Worm (Caenorhabditis elegans) whole organism, young adult: ENCODE data around the gene Y105C5A.1270.

Source experiments
- B0336.3 ChIP-seq: fragments of 200-800 bp; sonication (Bioruptor generic); IDR thresholded peaks from 2 replicates; pipeline ENCODE4 v1.3.6; 2022; ENCODE audit warnings: missing genetic modification characterization, missing compliant biosample characterization
- C17E4.6 ChIP-seq: fragments of 200-800 bp; sonication (Bioruptor generic); IDR thresholded peaks from 2 replicates; pipeline ENCODE4 v1.3.6; 2022; ENCODE audit warnings: missing genetic modification reagents, missing genetic modification characterization, missing compliant biosample characterization
- F22D6.2 ChIP-seq: sonication (generic microtip); optimal IDR thresholded peaks from 2 replicates; lab custom pipeline; 2016; ENCODE audit warnings: mild to moderate bottlenecking, missing genetic modification characterization, missing compliant biosample characterization
- F39B2.1 ChIP-seq: fragments of 200-800 bp; sonication (Bioruptor generic); IDR thresholded peaks from 2 replicates; pipeline ENCODE4 v1.3.6; 2022; ENCODE audit warnings: missing genetic modification reagents, missing genetic modification characterization, missing compliant biosample characterization
- F49E8.2 ChIP-seq: sonication (generic microtip); optimal IDR thresholded peaks from 3 replicates; lab custom pipeline; 2017; ENCODE audit warnings: missing genetic modification characterization, mild to moderate bottlenecking, missing compliant biosample characterization, antibody characterized with exemption, moderate library complexity; ENCODE audit not compliant: insufficient read depth
- K12H6.12 ChIP-seq: fragments of 200-800 bp; sonication (Bioruptor generic); optimal IDR thresholded peaks from 2 replicates; lab custom pipeline; 2018; ENCODE audit warnings: mild to moderate bottlenecking, missing genetic modification characterization, missing compliant biosample characterization
- T07F8.4 ChIP-seq: sonication (generic microtip); optimal IDR thresholded peaks from 2 replicates; lab custom pipeline; 2016; ENCODE audit warnings: mild to moderate bottlenecking, missing genetic modification characterization, moderate library complexity, missing compliant biosample characterization
- Y56A3A.18 ChIP-seq: fragments of 200-800 bp; sonication (Bioruptor generic); IDR thresholded peaks from 2 replicates; pipeline ENCODE4 v1.3.6; 2022; ENCODE audit warnings: missing genetic modification reagents, missing genetic modification characterization, missing compliant biosample characterization
- ZK185.1 ChIP-seq: sonication (generic microtip); optimal IDR thresholded peaks from 2 replicates; lab custom pipeline; 2016; ENCODE audit warnings: mild to moderate bottlenecking, missing genetic modification characterization, missing compliant biosample characterization; ENCODE audit not compliant: poor library complexity, severe bottlenecking
- attf-5 ChIP-seq: fragments of 200-800 bp; sonication (Bioruptor generic); optimal IDR thresholded peaks from 2 replicates; lab custom pipeline; 2018; ENCODE audit warnings: mild to moderate bottlenecking, missing genetic modification characterization, missing compliant biosample characterization
- attf-6 ChIP-seq: fragments of 200-800 bp; sonication (Bioruptor generic); IDR thresholded peaks from 2 replicates; pipeline ENCODE4 v1.3.6; 2022; ENCODE audit warnings: missing genetic modification reagents, missing genetic modification characterization, missing compliant biosample characterization
- ccch-3 ChIP-seq: fragments of 200-800 bp; sonication (Bioruptor generic); optimal IDR thresholded peaks from 2 replicates; lab custom pipeline; 2018; ENCODE audit warnings: mild to moderate bottlenecking, missing genetic modification characterization, missing compliant biosample characterization
- cebp-1 ChIP-seq, 2 experiments: fragments of 200-800 bp in 1 of 2; sonication (Bioruptor generic) in 1 of 2; sonication (generic microtip) in 1 of 2; IDR thresholded peaks in 1 of 2; optimal IDR thresholded peaks in 1 of 2; 2 replicates each; pipeline versions ENCODE4 v1.3.6 to Lab custom; 2017 to 2022; ENCODE audit warnings: missing compliant biosample characterization in 2 of 2, missing genetic modification characterization in 2 of 2, mild to moderate bottlenecking in 1 of 2, missing genetic modification reagents in 1 of 2, moderate library complexity in 1 of 2
- cebp-2 ChIP-seq: fragments of 200-800 bp; sonication (Bioruptor generic); IDR thresholded peaks from 2 replicates; pipeline ENCODE4 v1.3.6; 2022; ENCODE audit warnings: missing genetic modification characterization, missing compliant biosample characterization
- egrh-3 ChIP-seq: fragments of 200-800 bp; sonication (Bioruptor generic); IDR thresholded peaks from 2 replicates; pipeline ENCODE4 v1.3.6; 2022; ENCODE audit warnings: missing genetic modification reagents, missing genetic modification characterization, missing compliant biosample characterization
- him-1 ChIP-seq: sonication (generic microtip); optimal IDR thresholded peaks from 2 replicates; lab custom pipeline; 2016; ENCODE audit warnings: missing genotype, missing genetic modification reagents, missing genetic modification characterization, missing compliant biosample characterization
- hmg-1.2 ChIP-seq: fragments of 200-800 bp; sonication (Bioruptor generic); IDR thresholded peaks from 2 replicates; pipeline ENCODE4 v1.3.6; 2022; ENCODE audit warnings: missing genetic modification reagents, missing genetic modification characterization, missing compliant biosample characterization
- hrde-1 ChIP-seq: sonication (generic microtip); optimal IDR thresholded peaks from 2 replicates; lab custom pipeline; 2016; ENCODE audit warnings: missing genetic modification characterization, mild to moderate bottlenecking, missing compliant biosample characterization, moderate library complexity, missing genotype, missing genetic modification reagents, borderline replicate concordance
- hsf-1 ChIP-seq: fragments of 200-800 bp; sonication (Bioruptor generic); IDR thresholded peaks from 2 replicates; pipeline ENCODE4 v1.3.6; 2022; ENCODE audit warnings: missing genetic modification reagents, missing genetic modification characterization, missing compliant biosample characterization
- let-607 ChIP-seq, 2 experiments: fragments of 200-800 bp in 1 of 2; sonication (Bioruptor generic) in 1 of 2; sonication (generic microtip) in 1 of 2; optimal IDR thresholded peaks; 2 replicates each; lab custom pipeline; 2016 to 2018; ENCODE audit warnings: mild to moderate bottlenecking in 2 of 2, missing compliant biosample characterization in 2 of 2, missing genetic modification characterization in 2 of 2, moderate library complexity in 2 of 2, missing genotype in 1 of 2
- lsy-27 ChIP-seq: sonication (generic microtip); optimal IDR thresholded peaks from 2 replicates; lab custom pipeline; 2017; ENCODE audit warnings: missing genetic modification characterization, mild to moderate bottlenecking, missing compliant biosample characterization, antibody characterized with exemption, missing genotype, borderline replicate concordance; ENCODE audit not compliant: insufficient read depth
- madf-10 ChIP-seq: sonication (generic microtip); optimal IDR thresholded peaks from 2 replicates; lab custom pipeline; 2016; ENCODE audit warnings: mild to moderate bottlenecking, missing genetic modification characterization, missing compliant biosample characterization
- nfyb-1 ChIP-seq: fragments of 200-800 bp; sonication (Bioruptor generic); IDR thresholded peaks from 2 replicates; pipeline ENCODE4 v1.3.6; 2022; ENCODE audit warnings: missing genetic modification reagents, missing genetic modification characterization, missing compliant biosample characterization
- nhr-80 ChIP-seq: sonication (generic microtip); optimal IDR thresholded peaks from 2 replicates; lab custom pipeline; 2016; ENCODE audit warnings: missing genetic modification characterization, missing compliant biosample characterization
- repo-1 ChIP-seq: sonication (generic microtip); optimal IDR thresholded peaks from 2 replicates; lab custom pipeline; 2017; ENCODE audit warnings: mild to moderate bottlenecking, missing genetic modification characterization, missing compliant biosample characterization
- snpc-1.3 ChIP-seq: sonication (generic microtip); optimal IDR thresholded peaks from 2 replicates; lab custom pipeline; 2017; ENCODE audit warnings: missing genetic modification characterization, mild to moderate bottlenecking, missing compliant biosample characterization, antibody characterized with exemption, moderate library complexity, missing genotype, missing genetic modification reagents; ENCODE audit not compliant: insufficient read depth
- snpc-3.4 ChIP-seq: sonication (generic microtip); optimal IDR thresholded peaks from 2 replicates; lab custom pipeline; 2017; ENCODE audit warnings: missing genetic modification characterization, mild to moderate bottlenecking, missing compliant biosample characterization, antibody characterized with exemption, moderate library complexity, missing genotype, missing genetic modification reagents
- snpc-4 ChIP-seq, 5 experiments: fragments of 150-350 bp in 1 of 5; sonication (generic microtip) in 4 of 5; optimal IDR thresholded peaks; 2 replicates each; lab custom pipeline; 2014 to 2018; ENCODE audit warnings: missing genetic modification characterization in 5 of 5, missing biosample characterization in 3 of 5, antibody characterized with exemption in 2 of 5, mild to moderate bottlenecking in 2 of 5, missing compliant biosample characterization in 2 of 5, missing genotype in 2 of 5, moderate library complexity in 2 of 5, missing genetic modification reagents in 1 of 5
- sptf-2 ChIP-seq: fragments of 200-800 bp; sonication (Bioruptor generic); optimal IDR thresholded peaks from 2 replicates; lab custom pipeline; 2018; ENCODE audit warnings: mild to moderate bottlenecking, missing genetic modification characterization, missing compliant biosample characterization
- tbp1 ChIP-seq: fragments of 200-800 bp; sonication (Bioruptor generic); optimal IDR thresholded peaks from 2 replicates; lab custom pipeline; 2018; ENCODE audit warnings: mild to moderate bottlenecking, missing genetic modification characterization, missing compliant biosample characterization
- ztf-25 ChIP-seq: fragments of 200-800 bp; sonication (Bioruptor generic); IDR thresholded peaks from 2 replicates; pipeline ENCODE4 v1.3.6; 2022; ENCODE audit warnings: missing genetic modification reagents, missing genetic modification characterization, missing compliant biosample characterization
- ztf-6 ChIP-seq: fragments of 200-800 bp; sonication (Bioruptor generic); IDR thresholded peaks from 2 replicates; pipeline ENCODE4 v1.3.6; 2022; ENCODE audit warnings: missing genetic modification reagents, missing genetic modification characterization, missing compliant biosample characterization

Y105C5A.1270 gene

DNA sequence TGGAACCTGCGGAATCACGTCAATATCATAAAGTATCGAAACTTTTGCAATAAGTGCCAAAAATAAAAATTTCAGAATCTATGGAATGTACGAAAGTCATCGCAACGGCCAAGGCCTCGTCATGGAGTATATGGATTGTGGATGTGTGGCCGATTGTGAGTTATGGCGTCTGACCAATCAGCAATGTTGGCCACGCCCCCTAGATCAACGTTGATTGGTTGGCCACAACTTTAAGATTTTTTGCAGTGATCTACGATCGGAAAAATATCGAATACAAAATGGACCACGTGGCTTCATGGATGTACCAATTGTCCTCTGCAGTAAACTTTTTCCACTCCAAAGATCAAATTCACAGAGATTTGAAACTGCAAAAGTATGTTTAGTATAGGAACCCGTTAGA, 4.2 kb upstream of the Y105C5A.1270 start:
- no peak for TF ChIP-seq let-607 (tag; optimal IDR thresholded peaks at IDR 0.05; lab: Kevin White, UChicago)
- TF ChIP-seq ZK185.1 = no peak
- TF ChIP-seq F49E8.2 (tag; lab: Kevin White, UChicago) = no peak
- no peak for TF ChIP-seq C17E4.6
- peak; percentile 31; the same call in 1 of the 2 replicates for TF ChIP-seq nfyb-1
- TF ChIP-seq egrh-3 (GFP tag; lab: Robert Waterston, UW) = no peak

DNA sequence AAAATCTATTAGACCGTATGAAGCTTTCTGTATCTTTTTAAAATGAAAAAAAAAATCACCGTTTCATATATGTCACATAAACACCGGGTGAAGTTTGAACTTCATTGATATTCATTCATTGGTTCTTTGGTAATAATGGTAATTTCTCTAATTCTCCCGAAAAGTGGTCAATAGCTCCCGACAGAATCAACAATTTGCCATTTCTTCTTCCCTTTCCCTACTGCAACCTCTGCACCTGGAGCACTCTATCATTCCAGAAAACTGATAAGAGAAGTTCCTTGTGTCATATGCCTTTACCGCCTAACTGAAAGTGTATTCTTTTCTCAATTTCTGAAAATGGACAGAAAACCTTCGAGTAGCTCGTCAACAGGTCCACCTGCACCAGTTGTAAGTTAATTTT, 3.2 kb upstream of the Y105C5A.1270 start, which contains the start of gene Y105C5A.24:
Gene Y105C5A.24 (plus strand): TSS at position 220 of the 400 bp plus-strand sequence.
- 0 out of 2 replicates have a peak, but pooled peaks have one; percentile 54 for TF ChIP-seq Y56A3A.18 (GFP tag; lab: Robert Waterston, UW)
- no peak for TF ChIP-seq snpc-1.3 (tag; lab: Kevin White, UChicago)
- peak; percentile 11 for TF ChIP-seq tbp1
- TF ChIP-seq let-607 (tag; optimal IDR thresholded peaks at IDR 0.05; lab: Kevin White, UChicago) = no peak
- no peak for TF ChIP-seq snpc-3.4 (tag; lab: Kevin White, UChicago)
- TF ChIP-seq snpc-4 (GFP tag; optimal IDR thresholded peaks at IDR 0.05; lab: Kevin White, UChicago) = no peak
- peak in 2 of 4 experiments; percentile 3 to 52 for TF ChIP-seq snpc-4 (tag; optimal IDR thresholded peaks at IDR 0.05; lab: Kevin White, UChicago)
- TF ChIP-seq attf-5 (GFP tag; lab: Kevin White, UChicago) = peak; percentile 9
- no peak for TF ChIP-seq T07F8.4
- no peak for TF ChIP-seq K12H6.12 (tag; lab: Kevin White, UChicago)
- TF ChIP-seq nhr-80 (tag; lab: Kevin White, UChicago) = peak; percentile 85

DNA sequence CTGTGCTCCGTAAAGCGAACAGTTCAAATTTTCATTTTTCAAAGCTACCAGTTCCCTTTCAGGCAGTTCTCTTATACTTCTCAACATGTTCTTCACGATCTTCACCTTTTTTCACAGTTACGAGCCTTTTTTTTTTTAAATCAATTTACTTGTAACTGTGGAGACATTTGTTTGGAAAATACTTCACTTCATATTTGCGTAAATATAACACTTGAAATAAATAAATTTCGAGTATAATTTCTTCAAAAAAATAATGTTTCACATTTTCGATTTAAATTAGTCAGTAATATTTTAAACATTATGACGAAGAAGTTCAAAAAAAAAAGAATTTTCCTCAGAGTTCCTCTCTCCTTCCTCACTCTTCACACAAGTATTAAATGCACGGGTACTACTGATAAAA, 643 bp upstream of the Y105C5A.1270 start, which contains the start of gene Y105C5A.1269:
Gene Y105C5A.1269 (plus strand): TSS at position 301 of the 400 bp plus-strand sequence.
- TF ChIP-seq hrde-1 (no peak), cebp-2 (GFP tag; lab: Robert Waterston, UW) (no peak), ccch-3 (GFP tag; lab: Kevin White, UChicago) (no peak), hsf-1 (GFP tag; lab: Robert Waterston, UW) (no peak), hmg-1.2 (GFP tag; lab: Robert Waterston, UW) (no peak), cebp-1 (GFP tag; IDR thresholded peaks at IDR 0.05; lab: Robert Waterston, UW) (no peak), cebp-1 (tag; optimal IDR thresholded peaks at IDR 0.05; lab: Kevin White, UChicago) (no peak), madf-10 (tag; lab: Kevin White, UChicago) (no peak), sptf-2 (GFP tag; lab: Kevin White, UChicago) (no peak), F39B2.1 (GFP tag; lab: Robert Waterston, UW) (no peak), lsy-27 (no peak), snpc-3.4 (tag; lab: Kevin White, UChicago) (no peak), ztf-6 (GFP tag; lab: Robert Waterston, UW) (no peak), ztf-25 (GFP tag; lab: Robert Waterston, UW) (no peak), repo-1 (no peak)

DNA sequence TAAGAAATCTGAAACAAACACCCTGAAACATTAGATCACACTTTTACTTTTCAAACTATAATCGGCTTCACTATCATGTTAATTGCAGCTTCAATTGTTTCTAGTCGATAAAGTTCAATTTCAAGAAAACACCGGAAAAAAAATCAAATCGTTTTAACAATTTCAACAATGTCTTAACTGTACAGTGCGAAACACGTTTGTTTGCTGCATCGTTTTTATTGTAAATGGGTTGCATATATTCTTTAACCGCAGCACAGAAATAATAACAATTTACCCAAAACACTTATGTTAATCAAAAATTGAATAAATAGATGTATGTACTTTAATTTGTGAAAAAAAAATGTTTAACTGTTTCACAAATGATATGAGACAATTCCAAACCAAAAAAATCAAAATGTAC, 2.4 kb downstream of the Y105C5A.1270 start:
- TF ChIP-seq snpc-4 (GFP tag; optimal IDR thresholded peaks at IDR 0.05; lab: Kevin White, UChicago) (no peak), snpc-4 (tag; optimal IDR thresholded peaks at IDR 0.05; lab: Kevin White, UChicago) (peak in 2 of 4 experiments; percentile 50 to 54), attf-6 (GFP tag; lab: Robert Waterston, UW) (peak; percentile 57; the same call in 1 of the 2 replicates), F22D6.2 (tag; lab: Kevin White, UChicago) (no peak), B0336.3 (GFP tag; lab: Robert Waterston, UW) (no peak), him-1 (tag; lab: Kevin White, UChicago) (no peak)
- TF ChIP-seq, all 124 proteins: peak for 2
